Worm (Caenorhabditis elegans): Measurements from ENCODE around the gene B0252.3.

B0252.3 gene

DNA sequence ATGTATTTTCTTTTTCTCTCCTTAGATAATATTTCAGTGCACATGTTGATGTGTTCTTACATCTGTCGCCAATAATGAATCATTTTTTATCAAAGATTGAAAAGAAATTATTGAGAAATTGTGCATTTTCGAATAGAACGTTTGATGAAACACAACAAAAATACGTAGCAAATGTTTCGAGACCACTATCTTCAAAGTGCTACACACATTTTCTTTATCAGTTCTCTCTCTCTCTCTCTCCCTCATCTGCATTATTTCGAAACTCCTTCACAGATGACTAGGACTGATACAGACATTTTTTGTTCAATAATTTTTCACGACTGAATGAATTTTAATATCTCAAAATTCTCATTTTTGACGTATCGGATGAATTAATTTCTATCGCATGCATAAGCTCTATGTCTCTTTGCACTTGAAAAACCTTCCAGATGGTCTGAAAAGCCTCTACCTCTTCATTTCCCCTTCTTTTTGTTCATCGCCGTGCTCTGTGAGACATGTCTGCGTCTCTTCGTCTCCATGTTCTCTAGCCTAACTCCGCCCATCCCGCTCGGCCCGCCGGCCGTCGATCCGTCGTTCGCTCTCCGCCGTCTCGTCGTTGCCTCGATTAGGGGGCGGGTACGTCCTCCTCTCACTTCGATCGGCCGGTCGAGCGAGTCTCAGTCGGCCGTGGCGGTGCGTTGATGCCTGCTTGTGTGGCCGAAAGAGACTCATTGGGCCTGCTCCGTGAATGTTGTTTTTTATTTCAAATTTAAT lies 35.9 kb upstream of the B0252.3 start (continued):
- no peak for TF ChIP-seq ces-1 (GFP tag; optimal IDR thresholded peaks at IDR 0.05)
- TF ChIP-seq skn-1 (tag; optimal IDR thresholded peaks at IDR 0.05) = no peak
- no peak for TF ChIP-seq zip-11 (GFP tag; IDR thresholded peaks at IDR 0.05)
- no peak for TF ChIP-seq ZK337.2 (GFP tag; IDR thresholded peaks at IDR 0.05)
- no peak for TF ChIP-seq nhr-41 (GFP tag; IDR thresholded peaks at IDR 0.05)
- TF ChIP-seq lin-13 (GFP tag; optimal IDR thresholded peaks at IDR 0.05) = no peak
- TF ChIP-seq Y48G9A.11 (GFP tag; IDR thresholded peaks at IDR 0.05) = no peak
- no peak for TF ChIP-seq ceh-28 (tag; optimal IDR thresholded peaks at IDR 0.05)
- TF ChIP-seq ceh-44 (GFP tag; IDR thresholded peaks at IDR 0.05) = 0 out of 2 replicates have a peak, but pooled peaks have one; percentile 14
- TF ChIP-seq ZK546.5 (tag; optimal IDR thresholded peaks at IDR 0.05) = no peak
- TF ChIP-seq nhr-11 (tag; optimal IDR thresholded peaks at IDR 0.05) = no peak
- no peak for TF ChIP-seq saeg-2 (GFP tag; IDR thresholded peaks at IDR 0.05)
- no peak for TF ChIP-seq T26A8.4 (GFP tag; IDR thresholded peaks at IDR 0.05)
- no peak for TF ChIP-seq F10B5.3 (tag; optimal IDR thresholded peaks at IDR 0.05)
- TF ChIP-seq zfp-3 (GFP tag; conservative IDR thresholded peaks at IDR 0.05) = no peak
- TF ChIP-seq daf-19 (GFP tag; conservative IDR thresholded peaks at IDR 0.05) = no peak
- TF ChIP-seq lin-38 (GFP tag; IDR thresholded peaks at IDR 0.05) = no peak
- peak in 1 of 2 experiments; percentile 31 for TF ChIP-seq hif-1 (tag; optimal IDR thresholded peaks at IDR 0.05)
- TF ChIP-seq nhr-111 (GFP tag; optimal IDR thresholded peaks at IDR 0.05) = no peak
- TF ChIP-seq aha-1 (tag) = peak; percentile 89

DNA sequence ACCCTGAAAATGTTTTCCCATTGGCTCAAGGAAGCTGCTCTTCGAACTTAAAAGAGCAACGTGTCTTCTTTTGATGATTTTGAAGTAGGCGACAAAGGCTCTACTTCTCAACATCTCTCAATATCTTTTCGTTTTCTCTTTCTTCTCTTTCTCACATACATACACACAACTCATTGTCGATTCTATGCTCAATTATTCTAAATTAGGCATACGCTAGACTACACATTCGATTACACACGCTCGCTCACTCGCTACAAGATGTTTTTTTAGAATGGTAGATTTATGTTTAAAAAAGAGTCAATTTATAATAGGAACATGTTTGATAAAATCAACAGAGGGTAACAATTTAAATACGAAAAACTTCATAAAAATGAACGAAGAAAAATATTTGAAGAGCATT lies 34.0 kb upstream of the B0252.3 start:
- TF ChIP-seq zip-11 (GFP tag; IDR thresholded peaks at IDR 0.05) (no peak), F26F4.8 (GFP tag; conservative IDR thresholded peaks at IDR 0.05) (no peak), saeg-2 (GFP tag; IDR thresholded peaks at IDR 0.05) (no peak)

DNA sequence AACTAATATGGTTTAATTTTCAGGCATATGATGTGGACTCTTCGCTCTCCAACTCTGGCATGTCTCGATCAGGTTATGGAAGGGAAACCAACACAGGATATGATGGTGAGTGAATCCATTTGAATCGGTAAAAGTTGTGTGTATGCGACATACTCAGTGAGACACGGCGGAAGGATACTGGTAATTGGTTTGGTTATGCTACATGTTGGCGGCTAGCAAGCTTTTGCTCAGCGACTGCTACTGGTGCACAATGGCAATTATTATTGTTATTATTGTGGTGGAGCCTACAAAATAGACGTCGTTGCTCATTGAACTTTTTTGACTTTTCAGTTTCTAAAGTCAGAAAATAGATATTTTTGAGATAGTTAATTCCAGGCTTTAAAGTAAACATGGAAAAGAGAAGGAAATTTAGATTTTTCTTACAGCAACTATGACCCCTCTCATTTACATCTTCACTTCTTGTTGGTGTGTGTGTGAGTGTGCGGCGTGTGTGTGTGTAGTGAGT lies 33.2 kb upstream of the B0252.3 start:
- no peak for TF ChIP-seq nhr-6 (tag; optimal IDR thresholded peaks at IDR 0.05)
- peak; percentile 93 for TF ChIP-seq aha-1 (tag)
- TF ChIP-seq egl-43 (GFP tag; IDR thresholded peaks at IDR 0.05) = 0 out of 2 replicates have a peak, but pooled peaks have one; percentile 27
- peak in 1 of 2 experiments; percentile 49 for TF ChIP-seq unc-62 (GFP tag; optimal IDR thresholded peaks at IDR 0.05 in 1 of 2)
- TF ChIP-seq unc-62 (tag; optimal IDR thresholded peaks at IDR 0.05) = no peak
- no peak for TF ChIP-seq nhr-77 (tag; optimal IDR thresholded peaks at IDR 0.05)

DNA sequence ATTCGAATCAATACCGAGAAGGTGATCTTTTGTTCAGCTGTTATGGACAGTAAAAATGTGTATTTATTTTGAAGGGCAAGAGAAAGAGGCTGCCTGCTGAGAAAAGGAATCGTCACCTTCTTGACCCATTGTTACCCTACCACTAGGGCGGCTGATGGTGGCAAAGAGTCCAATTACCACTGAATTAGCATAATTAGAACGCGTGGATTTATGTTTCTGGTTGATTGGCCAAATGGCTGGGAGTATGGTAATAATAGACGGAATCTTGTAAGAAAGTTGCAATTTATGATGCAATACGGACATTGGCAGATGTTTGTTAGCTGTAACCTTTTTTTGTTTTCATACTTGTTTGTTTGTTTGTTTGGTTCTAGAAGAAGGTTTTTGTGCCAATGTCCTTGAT lies 32.3 kb upstream of the B0252.3 start:
- TF ChIP-seq Y48G9A.11 (GFP tag; IDR thresholded peaks at IDR 0.05) = no peak
- no peak for TF ChIP-seq nhr-42 (GFP tag; IDR thresholded peaks at IDR 0.05)
- no peak for TF ChIP-seq dmd-9 (GFP tag; IDR thresholded peaks at IDR 0.05)
- no peak for TF ChIP-seq ztf-7 (tag; optimal IDR thresholded peaks at IDR 0.05)
- no peak for TF ChIP-seq nhr-11 (tag; optimal IDR thresholded peaks at IDR 0.05)
- TF ChIP-seq duxl-1 (tag; optimal IDR thresholded peaks at IDR 0.05; ENCODE audit: poor library complexity) = no peak
- TF ChIP-seq egl-27 (tag; optimal IDR thresholded peaks at IDR 0.05) = no peak
- TF ChIP-seq ceh-44 (GFP tag; IDR thresholded peaks at IDR 0.05) = no peak

DNA sequence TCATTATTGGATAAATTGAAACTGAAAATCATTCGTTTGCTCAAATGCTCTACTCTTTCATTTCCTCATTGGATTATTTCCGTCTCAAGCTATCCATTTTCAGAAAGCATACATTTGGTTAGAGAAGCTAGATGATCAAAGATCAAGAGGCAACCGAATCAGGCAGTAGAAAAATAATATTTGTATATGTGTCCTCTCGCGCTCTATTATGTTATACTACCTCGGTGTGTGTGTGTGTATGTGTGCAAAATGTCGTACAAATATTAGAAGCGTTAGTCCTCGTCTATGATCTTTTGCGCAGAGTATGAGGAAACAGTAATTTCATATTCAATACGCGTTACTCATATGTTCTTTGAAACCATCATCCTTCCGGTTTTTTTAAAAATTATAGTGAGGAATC lies 29.5 kb upstream of the B0252.3 start:
- no peak for TF ChIP-seq ceh-82 (tag; optimal IDR thresholded peaks at IDR 0.05)
- no peak for TF ChIP-seq dve-1 (tag; optimal IDR thresholded peaks at IDR 0.05; ENCODE audit: insufficient read depth)
- no peak for TF ChIP-seq attf-4 (tag; optimal IDR thresholded peaks at IDR 0.05)
- TF ChIP-seq aha-1 (tag) = peak; percentile 84
- no peak for TF ChIP-seq lim-7 (GFP tag; IDR thresholded peaks at IDR 0.05)
